Worm (Caenorhabditis elegans) whole organism, dauer: ENCODE results near the gene dve-1.

ENCODE experiments used
- unc-62 ChIP-seq: sonication (generic microtip); optimal IDR thresholded peaks from 2 replicates; lab custom pipeline; 2017; ENCODE audit warnings: missing biosample characterization, missing genetic modification reagents, missing genetic modification characterization

The dve-1 gene

ce11 chrX:433747-434146 lies at the start of gene dve-1:
dve-1 (minus strand) TSS chrX:433812.
- no peak for TF ChIP-seq unc-62 (GFP tag; lab: Kevin White, UChicago)

- TF ChIP-seq unc-62 (GFP tag; lab: Kevin White, UChicago) = no peak
These were observed 47.5 kb upstream of the dve-1 start, which contains the start of gene che-2 for ce11 chrX:481150-481549. che-2 (plus strand) TSS chrX:481450.

ce11 chrX:476261-476660 lies 42.6 kb upstream of the dve-1 start, which contains the start of gene F38G1.3:
F38G1.3 (plus strand) TSS chrX:476561.
- no peak for TF ChIP-seq unc-62 (GFP tag; lab: Kevin White, UChicago)

ce11 chrX:467338-467823 lies 33.8 kb upstream of the dve-1 start:
- TF ChIP-seq unc-62 (GFP tag; lab: Kevin White, UChicago) = no peak

- no peak for TF ChIP-seq unc-62 (GFP tag; lab: Kevin White, UChicago)
These were observed 28.0 kb upstream of the dve-1 start for ce11 chrX:461623-462022.

- TF ChIP-seq unc-62 (GFP tag; lab: Kevin White, UChicago) = no peak
These were observed 26.7 kb upstream of the dve-1 start, which contains the start of gene aagr-4 for ce11 chrX:460351-460750. aagr-4 (plus strand) TSS chrX:460651.

- no peak for TF ChIP-seq unc-62 (GFP tag; lab: Kevin White, UChicago)
These were observed 25.7 kb upstream of the dve-1 start for ce11 chrX:459316-459715.

- TF ChIP-seq unc-62 (GFP tag; lab: Kevin White, UChicago) = no peak
These were observed 23.7 kb upstream of the dve-1 start, which contains the start of gene abu-12 for ce11 chrX:457139-457802. abu-12 (minus strand) TSS chrX:457610.

- TF ChIP-seq unc-62 (GFP tag; lab: Kevin White, UChicago) = no peak
These were observed 16.2 kb upstream of the dve-1 start, which contains the start of gene F52D1.2 for ce11 chrX:449820-450219. F52D1.2 (minus strand) TSS chrX:450212.

- no peak for TF ChIP-seq unc-62 (GFP tag; lab: Kevin White, UChicago)
These were observed 6.8 kb upstream of the dve-1 start for ce11 chrX:440420-440819.

- TF ChIP-seq unc-62 (GFP tag; lab: Kevin White, UChicago) = no peak
These were observed 5.4 kb upstream of the dve-1 start for ce11 chrX:439031-439430.

ce11 chrX:438396-438795 lies 4.8 kb upstream of the dve-1 start:
- TF ChIP-seq unc-62 (GFP tag; lab: Kevin White, UChicago) = no peak

- no peak for TF ChIP-seq unc-62 (GFP tag; lab: Kevin White, UChicago)
These were observed 451 bp downstream of the dve-1 start for ce11 chrX:433029-433693.

- no peak for TF ChIP-seq unc-62 (GFP tag; lab: Kevin White, UChicago)
These were observed 2.0 kb downstream of the dve-1 start for ce11 chrX:431596-431995.

- TF ChIP-seq unc-62 (GFP tag; lab: Kevin White, UChicago) = no peak
These were observed 8.1 kb downstream of the dve-1 start, which contains the start of gene ZK1193.2 for ce11 chrX:425535-425934. ZK1193.2 (minus strand) TSS chrX:425635.

ce11 chrX:423757-424156 lies 9.9 kb downstream of the dve-1 start:
- TF ChIP-seq unc-62 (GFP tag; lab: Kevin White, UChicago) = no peak
